Fruit fly (Drosophila melanogaster): ENCODE data around the gene CG33189.
A peak's percentile ranks its signal among the peaks of the same experiment; 100 is the strongest.

Gene CG33189

DNA sequence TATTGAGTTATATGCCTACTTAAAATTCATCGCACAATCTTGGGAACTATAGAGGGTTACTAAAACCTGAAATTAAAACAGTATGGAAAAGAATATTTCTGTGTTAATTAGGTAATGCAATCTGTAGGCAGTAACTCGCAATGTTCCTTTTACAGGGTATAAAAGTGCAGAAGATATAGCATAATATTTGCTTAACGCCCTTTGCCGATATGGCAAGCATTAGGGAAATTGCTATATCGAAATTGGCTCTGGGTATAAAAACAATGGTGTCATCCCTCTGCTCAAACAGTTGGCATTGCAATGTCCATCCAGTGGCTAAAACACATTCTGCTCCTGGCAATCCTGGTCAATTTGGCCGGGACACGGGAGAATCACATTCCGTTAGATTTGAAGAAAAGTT lies 13.8 kb upstream of the CG33189 start, which contains the start of gene Ir85a:
Gene Ir85a, plus strand, starts transcription at position 301 of the 400 bp plus-strand sequence.
- no peak for TF ChIP-seq CG10348 (GFP tag; IDR thresholded peaks at IDR 0.05)
- no peak for TF ChIP-seq CG8159 (tag; optimal IDR thresholded peaks at IDR 0.05)
- no peak for TF ChIP-seq CG15710 (tag; optimal IDR thresholded peaks at IDR 0.05)
- TF ChIP-seq Ets98B (GFP tag; IDR thresholded peaks at IDR 0.05): no peak
- no peak for TF ChIP-seq CG4496 (GFP tag; IDR thresholded peaks at IDR 0.05)
- TF ChIP-seq Pif1A (GFP tag; optimal IDR thresholded peaks at IDR 0.05): no peak

DNA sequence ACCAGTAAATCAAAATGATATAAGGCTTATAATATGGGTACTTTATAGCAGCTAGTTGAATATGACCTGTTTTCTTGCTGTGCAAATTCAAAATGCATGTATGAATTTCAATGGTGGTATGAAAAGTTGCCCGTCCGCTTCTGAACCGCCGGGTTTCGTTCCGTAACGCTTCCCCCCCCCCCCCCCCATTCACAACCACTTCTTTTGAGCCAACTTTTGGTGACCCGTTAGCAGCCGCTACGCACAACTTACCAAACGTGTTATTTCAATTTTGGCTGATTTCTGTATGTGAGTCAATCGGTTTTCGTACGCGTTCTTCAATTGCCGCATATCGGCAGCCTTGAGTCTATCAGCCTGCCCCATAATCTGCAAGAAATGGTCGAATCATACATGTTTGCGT lies 13.1 kb upstream of the CG33189 start:
- no peak for TF ChIP-seq D1 (tag; optimal IDR thresholded peaks at IDR 0.05)
- TF ChIP-seq CG14655 (GFP tag; optimal IDR thresholded peaks at IDR 0.05): no peak
- no peak for TF ChIP-seq rn (GFP tag; IDR thresholded peaks at IDR 0.05)
- no peak for TF ChIP-seq Ets98B (GFP tag; IDR thresholded peaks at IDR 0.05)
- TF ChIP-seq CG8159 (tag; optimal IDR thresholded peaks at IDR 0.05): no peak
- 0 out of 3 replicates have a peak, but pooled peaks have one; percentile 17 for TF ChIP-seq fd96Ca (GFP tag; IDR thresholded peaks at IDR 0.05)
- TF ChIP-seq CG17806 (tag; optimal IDR thresholded peaks at IDR 0.05): no peak
- peak; percentile 19 for TF ChIP-seq CG13204 (GFP tag; optimal IDR thresholded peaks at IDR 0.05)
- no peak for TF ChIP-seq EcR (GFP tag; optimal IDR thresholded peaks at IDR 0.05)
- TF ChIP-seq CG32121 (GFP tag; IDR thresholded peaks at IDR 0.05): no peak

DNA sequence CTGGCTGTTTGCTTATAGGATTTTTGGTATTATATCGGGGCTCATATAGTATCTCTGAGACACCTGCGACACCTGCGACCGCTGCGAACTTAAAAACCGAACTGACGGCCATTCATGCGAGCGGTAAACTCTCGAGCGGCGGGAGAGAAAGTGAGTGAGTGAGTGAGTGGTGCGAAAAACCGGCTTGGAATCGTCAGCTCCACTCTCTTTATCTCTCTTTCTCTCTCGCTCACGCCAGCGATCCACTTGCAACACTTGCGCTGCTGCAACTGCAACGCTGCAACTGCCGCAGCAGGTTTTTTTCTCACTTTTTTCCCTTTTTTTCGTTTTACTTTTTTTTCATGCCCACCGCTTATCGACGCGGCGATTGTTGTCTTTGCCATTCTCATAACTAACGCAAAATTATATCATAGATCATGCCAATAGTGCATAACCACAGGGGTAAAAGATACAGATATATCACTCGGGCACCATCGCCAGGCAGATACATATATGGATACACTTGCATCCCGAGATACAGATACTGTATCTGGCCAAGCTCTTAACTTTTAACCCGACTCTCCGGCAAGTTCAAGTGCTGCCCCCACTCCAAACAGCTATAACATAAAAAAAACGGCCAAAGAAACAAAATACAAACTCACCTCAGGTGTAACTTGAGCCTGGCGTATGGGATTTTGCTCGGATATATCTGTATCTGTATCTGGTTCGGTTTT lies 12.0 kb upstream of the CG33189 start:
- TF ChIP-seq CG13204 (GFP tag; optimal IDR thresholded peaks at IDR 0.05) (peak; percentile 95), CG14655 (GFP tag; optimal IDR thresholded peaks at IDR 0.05) (peak; percentile 69), CG34367 (tag; optimal IDR thresholded peaks at IDR 0.05) (peak; percentile 52), CG17806 (tag; optimal IDR thresholded peaks at IDR 0.05) (peak; percentile 31), gl (tag; optimal IDR thresholded peaks at IDR 0.05) (peak; percentile 79), Pif1A (GFP tag; optimal IDR thresholded peaks at IDR 0.05) (peak; percentile 73), fd96Ca (GFP tag; IDR thresholded peaks at IDR 0.05) (0 out of 3 replicates have a peak, but pooled peaks have one; percentile 52), CG4496 (GFP tag; IDR thresholded peaks at IDR 0.05) (peak; percentile 65), CG9948 (tag; optimal IDR thresholded peaks at IDR 0.05) (peak; percentile 17), D1 (tag; optimal IDR thresholded peaks at IDR 0.05) (no peak), Snoo (tag; optimal IDR thresholded peaks at IDR 0.05) (no peak), CG10348 (GFP tag; IDR thresholded peaks at IDR 0.05) (no peak), CG12605 (GFP tag; IDR thresholded peaks at IDR 0.05) (peak; percentile 83), CG15710 (tag; optimal IDR thresholded peaks at IDR 0.05) (peak; percentile 34), EcR (GFP tag; optimal IDR thresholded peaks at IDR 0.05) (peak; percentile 48), rn (GFP tag; IDR thresholded peaks at IDR 0.05) (no peak), CG8159 (tag; optimal IDR thresholded peaks at IDR 0.05) (peak; percentile 50), CG8301 (tag; optimal IDR thresholded peaks at IDR 0.05) (peak; percentile 55), Ets98B (GFP tag; IDR thresholded peaks at IDR 0.05) (peak; percentile 63), CG32121 (GFP tag; IDR thresholded peaks at IDR 0.05) (no peak), Pif1B (GFP tag; optimal IDR thresholded peaks at IDR 0.05) (peak; percentile 82)

DNA sequence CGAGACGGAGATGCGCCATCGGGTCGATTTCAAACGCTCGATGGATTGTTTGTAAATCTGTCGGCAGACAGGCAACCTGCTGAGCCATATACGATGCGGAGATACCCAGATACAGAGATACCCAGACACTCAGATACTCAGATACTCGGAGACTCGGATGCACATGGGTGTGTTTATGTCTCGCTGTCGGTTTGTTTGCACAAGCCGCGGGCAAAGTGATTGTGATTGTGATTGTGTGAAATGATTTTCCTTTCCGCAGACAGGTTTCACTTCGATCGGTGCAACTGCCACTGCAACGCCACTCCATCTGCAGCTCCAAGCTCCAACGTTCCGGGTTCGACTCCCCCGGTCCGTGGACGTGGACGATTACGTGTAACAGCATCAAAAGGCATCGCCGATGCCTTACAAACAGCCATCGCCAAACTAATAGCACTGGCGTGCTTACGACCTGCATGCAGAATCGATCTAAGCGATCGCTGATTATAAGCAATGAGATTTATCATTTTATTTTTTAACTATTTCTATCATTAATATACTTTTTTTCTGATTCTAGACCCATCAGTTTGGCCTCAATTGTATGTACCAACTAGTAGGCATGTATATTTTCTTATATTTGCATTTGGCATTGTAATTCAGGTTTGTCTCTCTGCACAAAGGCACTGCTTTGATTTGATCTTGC lies 8.3 kb upstream of the CG33189 start:
- peak; percentile 89 for TF ChIP-seq CG14655 (GFP tag; optimal IDR thresholded peaks at IDR 0.05)
- peak; percentile 82 for TF ChIP-seq CG8301 (tag; optimal IDR thresholded peaks at IDR 0.05)
- peak; percentile 94 for TF ChIP-seq fd96Ca (GFP tag; IDR thresholded peaks at IDR 0.05)
- no peak for TF ChIP-seq EcR (GFP tag; optimal IDR thresholded peaks at IDR 0.05)
- TF ChIP-seq CG4496 (GFP tag; IDR thresholded peaks at IDR 0.05): peak; percentile 96
- TF ChIP-seq Pif1B (GFP tag; optimal IDR thresholded peaks at IDR 0.05): peak; percentile 98
- no peak for TF ChIP-seq CG13204 (GFP tag; optimal IDR thresholded peaks at IDR 0.05)
- TF ChIP-seq CG17806 (tag; optimal IDR thresholded peaks at IDR 0.05): peak; percentile 77
- peak; percentile 27 for TF ChIP-seq Snoo (tag; optimal IDR thresholded peaks at IDR 0.05)
- TF ChIP-seq Ets98B (GFP tag; IDR thresholded peaks at IDR 0.05): peak; percentile 95
- peak; percentile 41 for TF ChIP-seq gl (tag; optimal IDR thresholded peaks at IDR 0.05)
- peak; percentile 97 for TF ChIP-seq Pif1A (GFP tag; optimal IDR thresholded peaks at IDR 0.05)
- TF ChIP-seq rn (GFP tag; IDR thresholded peaks at IDR 0.05): peak; percentile 87
- TF ChIP-seq CG10348 (GFP tag; IDR thresholded peaks at IDR 0.05): no peak
- TF ChIP-seq CG32121 (GFP tag; IDR thresholded peaks at IDR 0.05): peak; percentile 90
- TF ChIP-seq CG8159 (tag; optimal IDR thresholded peaks at IDR 0.05): peak; percentile 82
- peak; percentile 78 for TF ChIP-seq CG15710 (tag; optimal IDR thresholded peaks at IDR 0.05)
- peak; percentile 91 for TF ChIP-seq CG12605 (GFP tag; IDR thresholded peaks at IDR 0.05)
- TF ChIP-seq CG34367 (tag; optimal IDR thresholded peaks at IDR 0.05): peak; percentile 76
- TF ChIP-seq D1 (tag; optimal IDR thresholded peaks at IDR 0.05): no peak
- peak; percentile 82 for TF ChIP-seq CG9948 (tag; optimal IDR thresholded peaks at IDR 0.05)

DNA sequence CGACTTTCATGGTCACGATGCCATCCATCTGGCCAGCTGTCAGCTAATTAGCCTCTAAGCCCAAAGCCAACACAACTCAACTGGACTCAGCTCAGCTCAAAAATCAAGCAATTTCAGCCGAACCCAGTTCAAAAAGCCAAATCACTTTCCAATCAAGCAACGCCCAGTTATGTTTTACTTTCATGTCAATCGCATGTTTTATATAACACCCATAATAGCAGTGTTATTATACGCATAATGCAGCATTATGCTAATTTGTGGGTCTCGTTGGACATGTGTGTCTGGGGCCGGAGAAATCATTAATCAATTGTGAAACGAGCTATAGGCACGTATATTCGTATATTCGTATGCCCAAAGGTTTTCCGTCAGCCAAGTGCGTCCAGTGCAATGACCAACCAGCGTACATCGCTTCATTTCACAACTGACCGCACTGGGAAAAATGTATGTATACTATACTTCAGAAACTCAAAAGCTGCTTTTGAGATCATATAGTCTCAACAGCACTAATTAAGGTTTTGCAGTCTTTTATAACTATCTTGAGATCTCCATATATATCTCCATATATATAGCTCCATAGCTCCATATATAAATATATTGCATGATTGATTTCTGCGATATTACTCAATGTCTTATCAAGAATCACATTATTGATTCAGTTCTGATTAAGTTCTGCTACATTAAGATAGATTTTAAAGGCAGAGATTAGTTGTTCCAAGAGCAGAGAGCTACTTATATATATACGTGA lies 7.1 kb upstream of the CG33189 start:
- TF ChIP-seq Snoo (tag; optimal IDR thresholded peaks at IDR 0.05): no peak
- no peak for TF ChIP-seq fd96Ca (GFP tag; IDR thresholded peaks at IDR 0.05)
- TF ChIP-seq CG32121 (GFP tag; IDR thresholded peaks at IDR 0.05): no peak
- peak; percentile 8 for TF ChIP-seq gl (tag; optimal IDR thresholded peaks at IDR 0.05)
- no peak for TF ChIP-seq CG12605 (GFP tag; IDR thresholded peaks at IDR 0.05)
- TF ChIP-seq EcR (GFP tag; optimal IDR thresholded peaks at IDR 0.05): no peak
- no peak for TF ChIP-seq CG8301 (tag; optimal IDR thresholded peaks at IDR 0.05)
- peak; percentile 75 for TF ChIP-seq CG14655 (GFP tag; optimal IDR thresholded peaks at IDR 0.05)
- TF ChIP-seq CG8159 (tag; optimal IDR thresholded peaks at IDR 0.05): no peak

All from whole organism, pupa.